Worm (Caenorhabditis elegans) whole organism, young adult: ENCODE data around the gene dnj-25.

Source experiments
- B0019.2 ChIP-seq: fragments of 200-800 bp; sonication (Bioruptor generic); conservative IDR thresholded peaks from 2 replicates; pipeline ENCODE4 v1.3.6; 2022; ENCODE audit warnings: missing genetic modification reagents, missing genetic modification characterization, missing compliant biosample characterization
- C06A6.2 ChIP-seq: fragments of 200-800 bp; sonication (Bioruptor generic); conservative IDR thresholded peaks from 2 replicates; pipeline ENCODE4 v1.3.6; 2022; ENCODE audit warnings: missing genetic modification characterization, missing compliant biosample characterization
- F10E7.11 ChIP-seq: sonication (generic microtip); optimal IDR thresholded peaks from 2 replicates; lab custom pipeline; 2017; ENCODE audit warnings: mild to moderate bottlenecking, missing genetic modification characterization, moderate library complexity, missing compliant biosample characterization
- F23B12.7 ChIP-seq: sonication (generic microtip); optimal IDR thresholded peaks from 2 replicates; lab custom pipeline; 2017; ENCODE audit warnings: missing genetic modification characterization, mild to moderate bottlenecking, missing compliant biosample characterization, antibody characterized with exemption, moderate library complexity; ENCODE audit not compliant: insufficient read depth
- F37B4.10 ChIP-seq: fragments of 200-800 bp; sonication (Bioruptor generic); IDR thresholded peaks from 2 replicates; pipeline ENCODE4 v1.3.6; 2022; ENCODE audit warnings: missing genetic modification characterization, missing compliant biosample characterization
- F39B2.1 ChIP-seq: fragments of 200-800 bp; sonication (Bioruptor generic); IDR thresholded peaks from 2 replicates; pipeline ENCODE4 v1.3.6; 2022; ENCODE audit warnings: missing genetic modification reagents, missing genetic modification characterization, missing compliant biosample characterization
- F49E8.2 ChIP-seq: sonication (generic microtip); optimal IDR thresholded peaks from 3 replicates; lab custom pipeline; 2017; ENCODE audit warnings: missing genetic modification characterization, mild to moderate bottlenecking, missing compliant biosample characterization, antibody characterized with exemption, moderate library complexity; ENCODE audit not compliant: insufficient read depth
- K12H6.12 ChIP-seq: fragments of 200-800 bp; sonication (Bioruptor generic); optimal IDR thresholded peaks from 2 replicates; lab custom pipeline; 2018; ENCODE audit warnings: mild to moderate bottlenecking, missing genetic modification characterization, missing compliant biosample characterization
- Y56A3A.18 ChIP-seq: fragments of 200-800 bp; sonication (Bioruptor generic); IDR thresholded peaks from 2 replicates; pipeline ENCODE4 v1.3.6; 2022; ENCODE audit warnings: missing genetic modification reagents, missing genetic modification characterization, missing compliant biosample characterization
- Y67H2A.10 ChIP-seq: fragments of 200-800 bp; sonication (Bioruptor generic); conservative IDR thresholded peaks from 2 replicates; pipeline ENCODE4 v1.3.6; 2022; ENCODE audit warnings: missing genetic modification reagents, missing genetic modification characterization, missing compliant biosample characterization
- ZK185.1 ChIP-seq: sonication (generic microtip); optimal IDR thresholded peaks from 2 replicates; lab custom pipeline; 2016; ENCODE audit warnings: mild to moderate bottlenecking, missing genetic modification characterization, missing compliant biosample characterization; ENCODE audit not compliant: poor library complexity, severe bottlenecking
- akir-1 ChIP-seq: fragments of 200-800 bp; sonication (Bioruptor generic); optimal IDR thresholded peaks from 2 replicates; lab custom pipeline; 2018; ENCODE audit warnings: mild to moderate bottlenecking, missing genetic modification characterization, moderate library complexity, missing compliant biosample characterization
- atf-7 ChIP-seq: sonication (generic microtip); optimal IDR thresholded peaks from 2 replicates; lab custom pipeline; 2017; ENCODE audit warnings: mild to moderate bottlenecking, missing genetic modification characterization, missing compliant biosample characterization
- attf-5 ChIP-seq: fragments of 200-800 bp; sonication (Bioruptor generic); optimal IDR thresholded peaks from 2 replicates; lab custom pipeline; 2018; ENCODE audit warnings: mild to moderate bottlenecking, missing genetic modification characterization, missing compliant biosample characterization
- bed-1 ChIP-seq: fragments of 200-800 bp; sonication (Bioruptor generic); IDR thresholded peaks from 2 replicates; pipeline ENCODE4 v1.3.6; 2022; ENCODE audit warnings: missing genetic modification reagents, missing genetic modification characterization, missing compliant biosample characterization
- bed-2 ChIP-seq: fragments of 200-800 bp; sonication (Bioruptor generic); IDR thresholded peaks from 2 replicates; pipeline ENCODE4 v1.3.6; 2022; ENCODE audit warnings: missing genetic modification reagents, missing genetic modification characterization, missing compliant biosample characterization
- cebp-1 ChIP-seq, 2 experiments: fragments of 200-800 bp in 1 of 2; sonication (Bioruptor generic) in 1 of 2; sonication (generic microtip) in 1 of 2; IDR thresholded peaks in 1 of 2; optimal IDR thresholded peaks in 1 of 2; 2 replicates each; pipeline versions ENCODE4 v1.3.6 to Lab custom; 2017 to 2022; ENCODE audit warnings: missing compliant biosample characterization in 2 of 2, missing genetic modification characterization in 2 of 2, mild to moderate bottlenecking in 1 of 2, missing genetic modification reagents in 1 of 2, moderate library complexity in 1 of 2
- ceh-40 ChIP-seq: fragments of 200-800 bp; sonication (Bioruptor generic); IDR thresholded peaks from 2 replicates; pipeline ENCODE4 v1.3.6; 2022; ENCODE audit warnings: missing genetic modification characterization, missing compliant biosample characterization
- ceh-79 ChIP-seq: sonication (generic microtip); optimal IDR thresholded peaks from 2 replicates; lab custom pipeline; 2017; ENCODE audit warnings: mild to moderate bottlenecking, missing genetic modification characterization, missing compliant biosample characterization
- dpff-1 ChIP-seq: sonication (generic microtip); optimal IDR thresholded peaks from 2 replicates; lab custom pipeline; 2017; ENCODE audit warnings: mild to moderate bottlenecking, missing genetic modification characterization, missing compliant biosample characterization
- dpl-1 ChIP-seq: fragments of 150-350 bp; optimal IDR thresholded peaks from 2 replicates; lab custom pipeline; 2014; ENCODE audit warnings: missing biosample characterization, missing genetic modification reagents, missing genetic modification characterization
- ekl-4 ChIP-seq: fragments of 200-800 bp; sonication (Bioruptor generic); IDR thresholded peaks from 2 replicates; pipeline ENCODE4 v1.3.6; 2022; ENCODE audit warnings: missing genetic modification reagents, missing genetic modification characterization, missing compliant biosample characterization
- ets-4 ChIP-seq: fragments of 200-800 bp; sonication (Bioruptor generic); optimal IDR thresholded peaks from 2 replicates; lab custom pipeline; 2018; ENCODE audit warnings: mild to moderate bottlenecking, missing genetic modification characterization, missing compliant biosample characterization
- hsf-1 ChIP-seq: fragments of 200-800 bp; sonication (Bioruptor generic); IDR thresholded peaks from 2 replicates; pipeline ENCODE4 v1.3.6; 2022; ENCODE audit warnings: missing genetic modification reagents, missing genetic modification characterization, missing compliant biosample characterization
- lag-1 ChIP-seq: fragments of 200-800 bp; sonication (Bioruptor generic); IDR thresholded peaks from 2 replicates; pipeline ENCODE4 v1.3.6; 2022; ENCODE audit warnings: missing genetic modification reagents, missing genetic modification characterization, missing compliant biosample characterization
- let-526 ChIP-seq: fragments of 200-800 bp; sonication (Bioruptor generic); IDR thresholded peaks from 2 replicates; pipeline ENCODE4 v1.3.6; 2022; ENCODE audit warnings: missing genetic modification reagents, missing genetic modification characterization, missing compliant biosample characterization
- let-607 ChIP-seq, 2 experiments: fragments of 200-800 bp in 1 of 2; sonication (Bioruptor generic) in 1 of 2; sonication (generic microtip) in 1 of 2; optimal IDR thresholded peaks; 2 replicates each; lab custom pipeline; 2016 to 2018; ENCODE audit warnings: mild to moderate bottlenecking in 2 of 2, missing compliant biosample characterization in 2 of 2, missing genetic modification characterization in 2 of 2, moderate library complexity in 2 of 2, missing genotype in 1 of 2
- madf-3 ChIP-seq: fragments of 200-800 bp; sonication (Bioruptor generic); IDR thresholded peaks from 2 replicates; pipeline ENCODE4 v1.3.6; 2022; ENCODE audit warnings: missing genetic modification reagents, missing genetic modification characterization, missing compliant biosample characterization
- mcd-1 ChIP-seq: fragments of 200-800 bp; sonication (Bioruptor generic); IDR thresholded peaks from 2 replicates; pipeline ENCODE4 v1.3.6; 2022; ENCODE audit warnings: missing genetic modification reagents, missing genetic modification characterization, missing compliant biosample characterization
- mes-4 ChIP-seq: sonication (generic microtip); optimal IDR thresholded peaks from 2 replicates; lab custom pipeline; 2016; ENCODE audit warnings: missing genotype, missing genetic modification characterization, missing compliant biosample characterization
- nhr-179 ChIP-seq: sonication (generic microtip); optimal IDR thresholded peaks from 2 replicates; lab custom pipeline; 2016; ENCODE audit warnings: mild to moderate bottlenecking, missing genetic modification characterization, missing compliant biosample characterization
- nhr-80 ChIP-seq: sonication (generic microtip); optimal IDR thresholded peaks from 2 replicates; lab custom pipeline; 2016; ENCODE audit warnings: missing genetic modification characterization, missing compliant biosample characterization
- nhr-90 ChIP-seq: sonication (generic microtip); optimal IDR thresholded peaks from 2 replicates; lab custom pipeline; 2016; ENCODE audit warnings: missing genotype, mild to moderate bottlenecking, missing genetic modification characterization, missing compliant biosample characterization
- rcor-1 ChIP-seq: fragments of 200-800 bp; sonication (Bioruptor generic); IDR thresholded peaks from 2 replicates; pipeline ENCODE4 v1.3.6; 2022; ENCODE audit warnings: missing genetic modification reagents, missing genetic modification characterization, missing compliant biosample characterization
- rec-8 ChIP-seq, 2 experiments: sonication (generic microtip); optimal IDR thresholded peaks; 2 replicates each; lab custom pipeline; 2016; ENCODE audit warnings: mild to moderate bottlenecking in 2 of 2, missing genetic modification characterization in 2 of 2, missing genetic modification reagents in 2 of 2, missing genotype in 2 of 2, missing biosample characterization in 1 of 2, missing compliant biosample characterization in 1 of 2, moderate library complexity in 1 of 2
- sea-2 ChIP-seq: fragments of 200-800 bp; sonication (Bioruptor generic); IDR thresholded peaks from 2 replicates; pipeline ENCODE4 v1.3.6; 2022; ENCODE audit warnings: missing genetic modification characterization, missing compliant biosample characterization
- snpc-1.3 ChIP-seq: sonication (generic microtip); optimal IDR thresholded peaks from 2 replicates; lab custom pipeline; 2017; ENCODE audit warnings: missing genetic modification characterization, mild to moderate bottlenecking, missing compliant biosample characterization, antibody characterized with exemption, moderate library complexity, missing genotype, missing genetic modification reagents; ENCODE audit not compliant: insufficient read depth
- snpc-4 ChIP-seq, 5 experiments: fragments of 150-350 bp in 1 of 5; sonication (generic microtip) in 4 of 5; optimal IDR thresholded peaks; 2 replicates each; lab custom pipeline; 2014 to 2018; ENCODE audit warnings: missing genetic modification characterization in 5 of 5, missing biosample characterization in 3 of 5, antibody characterized with exemption in 2 of 5, mild to moderate bottlenecking in 2 of 5, missing compliant biosample characterization in 2 of 5, missing genotype in 2 of 5, moderate library complexity in 2 of 5, missing genetic modification reagents in 1 of 5
- sptf-2 ChIP-seq: fragments of 200-800 bp; sonication (Bioruptor generic); optimal IDR thresholded peaks from 2 replicates; lab custom pipeline; 2018; ENCODE audit warnings: mild to moderate bottlenecking, missing genetic modification characterization, missing compliant biosample characterization
- tbp1 ChIP-seq: fragments of 200-800 bp; sonication (Bioruptor generic); optimal IDR thresholded peaks from 2 replicates; lab custom pipeline; 2018; ENCODE audit warnings: mild to moderate bottlenecking, missing genetic modification characterization, missing compliant biosample characterization
- tlf-1 ChIP-seq: fragments of 200-800 bp; sonication (Bioruptor generic); optimal IDR thresholded peaks from 2 replicates; lab custom pipeline; 2018; ENCODE audit warnings: mild to moderate bottlenecking, missing genetic modification characterization, missing compliant biosample characterization
- xnd-1 ChIP-seq: sonication (generic microtip); optimal IDR thresholded peaks from 2 replicates; lab custom pipeline; 2016; ENCODE audit warnings: missing genotype, missing genetic modification reagents, missing genetic modification characterization, missing compliant biosample characterization
- zfh-2 ChIP-seq: fragments of 200-800 bp; sonication (Bioruptor generic); conservative IDR thresholded peaks from 2 replicates; pipeline ENCODE4 v1.3.6; 2022; ENCODE audit warnings: missing genetic modification reagents, missing genetic modification characterization, missing compliant biosample characterization
- ztf-18 ChIP-seq: sonication (generic microtip); optimal IDR thresholded peaks from 2 replicates; lab custom pipeline; 2016; ENCODE audit warnings: missing genotype, mild to moderate bottlenecking, missing genetic modification characterization, missing compliant biosample characterization
- ztf-25 ChIP-seq: fragments of 200-800 bp; sonication (Bioruptor generic); IDR thresholded peaks from 2 replicates; pipeline ENCODE4 v1.3.6; 2022; ENCODE audit warnings: missing genetic modification reagents, missing genetic modification characterization, missing compliant biosample characterization
- ztf-3 ChIP-seq: fragments of 200-800 bp; sonication (Bioruptor generic); optimal IDR thresholded peaks from 2 replicates; lab custom pipeline; 2018; ENCODE audit warnings: mild to moderate bottlenecking, missing genetic modification characterization, missing compliant biosample characterization

Gene dnj-25

DNA sequence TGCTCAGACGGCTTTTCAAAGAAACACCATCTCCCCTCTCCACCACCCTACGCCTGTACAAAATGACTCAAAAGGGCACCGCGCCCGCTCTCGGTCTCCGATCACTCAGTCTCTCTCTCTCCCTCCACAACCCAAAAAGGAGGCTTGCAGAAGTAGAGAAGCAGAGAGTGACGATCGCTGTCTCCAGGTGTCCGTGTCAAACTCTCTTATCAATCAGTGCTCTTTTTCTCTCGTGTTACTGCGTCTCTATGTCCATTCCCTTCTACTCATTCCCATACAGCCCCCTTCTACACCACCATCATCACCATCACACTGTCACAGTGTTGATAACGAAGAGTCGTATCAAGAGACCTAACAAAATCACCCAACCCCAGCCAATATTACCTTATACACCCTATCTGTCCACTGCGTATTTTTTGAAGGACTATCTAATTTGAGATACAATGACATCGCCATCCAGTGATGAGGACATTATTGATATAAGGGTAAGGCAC, 8.5 kb upstream of the dnj-25 start, which contains the start of gene pha-4 (continued):
- no peak for TF ChIP-seq xnd-1 (tag; lab: Kevin White, UChicago)
- TF ChIP-seq dpff-1: no peak
- no peak for TF ChIP-seq rcor-1 (GFP tag; lab: Robert Waterston, UW)
- no peak for TF ChIP-seq nhr-179 (tag; lab: Kevin White, UChicago)
- no peak for TF ChIP-seq madf-3 (GFP tag; lab: Robert Waterston, UW)
- no peak for TF ChIP-seq ekl-4 (GFP tag; lab: Robert Waterston, UW)
- no peak for TF ChIP-seq ceh-79 (tag; lab: Kevin White, UChicago)
- no peak for TF ChIP-seq ztf-3 (GFP tag; lab: Kevin White, UChicago)
- TF ChIP-seq F23B12.7 (tag; lab: Kevin White, UChicago): no peak
- TF ChIP-seq F37B4.10 (GFP tag; lab: Robert Waterston, UW): no peak
- no peak for TF ChIP-seq ZK185.1 (tag; lab: Kevin White, UChicago)
- no peak for TF ChIP-seq Y56A3A.18 (GFP tag; lab: Robert Waterston, UW)
- TF ChIP-seq ztf-18 (tag; lab: Kevin White, UChicago): no peak
- TF ChIP-seq rec-8 (tag; optimal IDR thresholded peaks at IDR 0.05; lab: Kevin White, UChicago): no peak
- TF ChIP-seq F10E7.11 (tag; lab: Kevin White, UChicago): no peak
- no peak for TF ChIP-seq ztf-25 (GFP tag; lab: Robert Waterston, UW)
- TF ChIP-seq mcd-1 (GFP tag; lab: Robert Waterston, UW): no peak
- no peak for TF ChIP-seq K12H6.12 (tag; lab: Kevin White, UChicago)
- no peak for TF ChIP-seq Y67H2A.10
- TF ChIP-seq sptf-2: no peak
- TF ChIP-seq snpc-4 (GFP tag; optimal IDR thresholded peaks at IDR 0.05; lab: Kevin White, UChicago): no peak
- TF ChIP-seq snpc-4 (tag; optimal IDR thresholded peaks at IDR 0.05; lab: Kevin White, UChicago): no peak
- TF ChIP-seq mes-4 (tag; lab: Kevin White, UChicago): no peak
- no peak for TF ChIP-seq bed-2 (GFP tag; lab: Robert Waterston, UW)
- no peak for TF ChIP-seq cebp-1 (GFP tag; IDR thresholded peaks at IDR 0.05; lab: Robert Waterston, UW)
- peak; percentile 0 for TF ChIP-seq cebp-1 (tag; optimal IDR thresholded peaks at IDR 0.05; lab: Kevin White, UChicago)
- no peak for TF ChIP-seq ceh-40 (GFP tag; lab: Robert Waterston, UW)
- TF ChIP-seq zfh-2 (GFP tag; lab: Robert Waterston, UW): peak; percentile 68
- TF ChIP-seq tlf-1 (GFP tag; lab: Kevin White, UChicago): no peak
- TF ChIP-seq bed-1 (GFP tag; lab: Robert Waterston, UW): no peak
- no peak for TF ChIP-seq snpc-1.3
- TF ChIP-seq tbp1: no peak
- TF ChIP-seq lag-1: no peak
- TF ChIP-seq akir-1: no peak
- no peak for TF ChIP-seq dpl-1 (GFP tag; lab: Kevin White, UChicago)
- no peak for TF ChIP-seq sea-2 (GFP tag; lab: Robert Waterston, UW)
- no peak for TF ChIP-seq atf-7 (tag; lab: Kevin White, UChicago)
- TF ChIP-seq ets-4 (GFP tag; lab: Kevin White, UChicago): no peak
- TF ChIP-seq hsf-1 (GFP tag; lab: Robert Waterston, UW): no peak
- no peak for TF ChIP-seq F49E8.2 (tag; lab: Kevin White, UChicago)
- peak; percentile 91 for TF ChIP-seq nhr-80 (tag; lab: Kevin White, UChicago)
- no peak for TF ChIP-seq C06A6.2 (GFP tag; lab: Robert Waterston, UW)
- TF ChIP-seq attf-5: peak; percentile 15
- TF ChIP-seq nhr-90 (tag; lab: Kevin White, UChicago): no peak
- TF ChIP-seq F39B2.1 (GFP tag; lab: Robert Waterston, UW): no peak
- TF ChIP-seq let-526 (GFP tag; lab: Robert Waterston, UW): no peak
- peak in 1 of 2 experiments; percentile 18 for TF ChIP-seq let-607 (tag; optimal IDR thresholded peaks at IDR 0.05; lab: Kevin White, UChicago)
- TF ChIP-seq B0019.2 (GFP tag; lab: Robert Waterston, UW): no peak
- TF ChIP-seq, all 124 proteins: peak for 11
